Fruit fly (Drosophila melanogaster) whole organism, pupa: Measurements from ENCODE around the gene CG31274.

ENCODE experiments used
- CG10348 ChIP-seq: fragments of 200-800 bp; sonication (Bioruptor generic); IDR thresholded peaks from 2 replicates; pipeline ENCODE4 v1.3.6; 2022; ENCODE audit warnings: missing biosample characterization, missing genetic modification characterization
- CG13204 ChIP-seq: fragments of 200-800 bp; sonication (Bioruptor generic); optimal IDR thresholded peaks from 2 replicates; lab custom pipeline; 2018; ENCODE audit warnings: missing biosample characterization, mild to moderate bottlenecking, missing genetic modification characterization, moderate library complexity
- CG14655 ChIP-seq: fragments of 200-800 bp; sonication (Bioruptor generic); optimal IDR thresholded peaks from 3 replicates; lab custom pipeline; 2017; ENCODE audit warnings: mild to moderate bottlenecking, missing biosample characterization, missing genetic modification reagents, missing genetic modification characterization
- CG32121 ChIP-seq: fragments of 200-800 bp; sonication (Bioruptor generic); IDR thresholded peaks from 2 replicates; pipeline ENCODE4 v1.3.6; 2022; ENCODE audit warnings: missing biosample characterization, missing genetic modification characterization
- CG8159 ChIP-seq: fragments of 200-800 bp; sonication (Bioruptor generic); optimal IDR thresholded peaks from 3 replicates; lab custom pipeline; 2018; ENCODE audit warnings: missing biosample characterization, mild to moderate bottlenecking, missing genetic modification characterization, moderate library complexity
- CG9948 ChIP-seq: fragments of 200-800 bp; sonication (Bioruptor generic); optimal IDR thresholded peaks from 2 replicates; lab custom pipeline; 2018; ENCODE audit warnings: missing biosample characterization, mild to moderate bottlenecking, missing genetic modification characterization, moderate library complexity
- EcR ChIP-seq: fragments of 200-800 bp; sonication (Bioruptor generic); optimal IDR thresholded peaks from 3 replicates; lab custom pipeline; 2019; ENCODE audit warnings: missing biosample characterization, missing genetic modification characterization, mild to moderate bottlenecking, moderate library complexity, missing genetic modification reagents
- gl ChIP-seq: fragments of 200-800 bp; sonication (Bioruptor generic); optimal IDR thresholded peaks from 2 replicates; lab custom pipeline; 2018; ENCODE audit warnings: missing biosample characterization, mild to moderate bottlenecking, missing genetic modification characterization

DNA sequence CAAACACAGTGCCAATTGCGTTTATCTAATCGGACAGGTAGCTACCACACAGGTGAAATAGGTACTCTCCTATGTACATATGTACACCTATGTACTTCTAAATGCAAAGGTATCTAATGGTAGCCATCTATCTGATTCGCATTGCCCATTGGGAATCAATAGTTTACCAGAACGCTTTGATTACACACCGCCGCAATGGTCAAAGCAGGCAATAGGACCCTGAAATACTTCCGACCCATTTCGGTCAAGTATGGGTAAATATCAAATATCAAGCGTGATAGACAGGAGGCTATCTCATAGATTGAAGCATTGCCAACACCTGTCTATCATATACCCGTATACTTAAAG is 15.8 kb downstream of the CG31274 start:
- TF ChIP-seq EcR (GFP tag; lab: Kevin White, UChicago) (no peak), CG8159 (tag; lab: Kevin White, UChicago) (no peak), CG14655 (GFP tag; lab: Kevin White, UChicago) (no peak), CG10348 (GFP tag; lab: Robert Waterston, UW) (no peak), gl (tag; lab: Kevin White, UChicago) (no peak), CG13204 (GFP tag; lab: Kevin White, UChicago) (no peak), CG32121 (GFP tag; lab: Robert Waterston, UW) (no peak), CG9948 (tag; lab: Kevin White, UChicago) (no peak)
